Worm (Caenorhabditis elegans) whole organism, early embryonic: ENCODE measurements around the gene K10C8.4.

ENCODE experiments used
- B0310.2 ChIP-seq: sonication (generic microtip); optimal IDR thresholded peaks from 2 replicates; lab custom pipeline; 2016; ENCODE audit warnings: mild to moderate bottlenecking, missing genetic modification characterization, missing compliant biosample characterization
- F13C5.2 ChIP-seq: sonication (generic microtip); optimal IDR thresholded peaks from 2 replicates; lab custom pipeline; 2017; ENCODE audit warnings: mild to moderate bottlenecking, missing genetic modification characterization, inconsistent platforms, missing compliant biosample characterization
- aly-1 ChIP-seq: sonication (generic microtip); optimal IDR thresholded peaks from 2 replicates; lab custom pipeline; 2016; ENCODE audit warnings: missing genetic modification characterization, missing compliant biosample characterization
- ama-1 ChIP-seq: fragments of 150-350 bp; optimal IDR thresholded peaks from 2 replicates; lab custom pipeline; 2014
- ceh-13 ChIP-seq: fragments of 200-800 bp; sonication (Bioruptor generic); optimal IDR thresholded peaks from 2 replicates; lab custom pipeline; 2018; ENCODE audit warnings: mild to moderate bottlenecking, missing genetic modification characterization, missing compliant biosample characterization
- ceh-36 ChIP-seq: sonication (generic microtip); optimal IDR thresholded peaks from 2 replicates; lab custom pipeline; 2016; ENCODE audit warnings: missing genetic modification characterization, inconsistent platforms, missing compliant biosample characterization
- ets-7 ChIP-seq: sonication (generic microtip); optimal IDR thresholded peaks from 2 replicates; lab custom pipeline; 2016; ENCODE audit warnings: missing genotype, missing genetic modification characterization, missing compliant biosample characterization
- flt-1 ChIP-seq: fragments of 200-800 bp; sonication (Bioruptor generic); IDR thresholded peaks from 2 replicates; pipeline ENCODE4 v1.3.6; 2022; ENCODE audit warnings: missing genetic modification characterization, missing compliant biosample characterization
- hmbx-1 ChIP-seq: sonication (generic microtip); optimal IDR thresholded peaks from 2 replicates; lab custom pipeline; 2016; ENCODE audit warnings: mild to moderate bottlenecking, missing genetic modification characterization, missing compliant biosample characterization
- hmg-4 ChIP-seq: fragments of 200-800 bp; sonication (Bioruptor generic); optimal IDR thresholded peaks from 2 replicates; lab custom pipeline; 2018; ENCODE audit warnings: mild to moderate bottlenecking, missing genetic modification characterization, missing compliant biosample characterization
- hnd-1 ChIP-seq: sonication (generic microtip); optimal IDR thresholded peaks from 2 replicates; lab custom pipeline; 2016; ENCODE audit warnings: missing genetic modification characterization, missing compliant biosample characterization
- pes-1 ChIP-seq: fragments of 200-800 bp; sonication (Bioruptor generic); IDR thresholded peaks from 2 replicates; pipeline ENCODE4 v1.3.6; 2022; ENCODE audit warnings: missing genetic modification reagents, missing genetic modification characterization, missing compliant biosample characterization
- scrt-1 ChIP-seq: fragments of 200-800 bp; sonication (Bioruptor generic); IDR thresholded peaks from 2 replicates; pipeline ENCODE4 v1.3.6; 2022; ENCODE audit warnings: missing genetic modification characterization, missing compliant biosample characterization
- sea-1 ChIP-seq: fragments of 200-800 bp; sonication (Bioruptor generic); conservative IDR thresholded peaks from 2 replicates; pipeline ENCODE4 v1.3.6; 2022; ENCODE audit warnings: missing genetic modification characterization, missing compliant biosample characterization
- tbx-11 ChIP-seq: fragments of 200-800 bp; sonication (Bioruptor generic); IDR thresholded peaks from 2 replicates; pipeline ENCODE4 v1.3.6; 2022; ENCODE audit warnings: missing genetic modification characterization, missing compliant biosample characterization
- tbx-37 ChIP-seq: fragments of 200-800 bp; sonication (Bioruptor generic); conservative IDR thresholded peaks from 2 replicates; pipeline ENCODE4 v1.3.6; 2022; ENCODE audit warnings: missing genetic modification reagents, missing genetic modification characterization, missing compliant biosample characterization
- tra-4 ChIP-seq: sonication (generic microtip); optimal IDR thresholded peaks from 2 replicates; lab custom pipeline; 2017; ENCODE audit warnings: missing genetic modification characterization, missing compliant biosample characterization

K10C8.4 gene

DNA sequence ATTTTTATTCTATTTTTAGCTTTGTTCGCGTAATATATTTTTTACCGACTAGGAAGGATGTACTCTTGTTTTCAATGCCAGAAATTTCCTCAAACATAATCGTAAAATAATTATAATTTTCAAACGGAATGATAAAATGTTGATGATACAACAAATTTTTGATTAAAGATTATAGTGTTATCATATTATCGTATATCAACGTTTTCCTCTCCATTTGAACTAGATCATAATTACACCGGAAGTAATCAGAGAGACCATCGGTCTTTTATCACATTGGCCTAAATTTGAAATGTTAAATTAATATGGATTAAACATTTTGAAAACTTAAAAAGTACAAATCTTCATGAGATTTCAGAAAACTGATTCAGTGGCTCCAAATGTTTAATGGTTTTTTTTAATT is 36.7 kb downstream of the K10C8.4 start:
- TF ChIP-seq tra-4 (tag; lab: Kevin White, UChicago) (no peak), aly-1 (tag; lab: Kevin White, UChicago) (no peak), hmbx-1 (tag; lab: Kevin White, UChicago) (no peak), tbx-11 (GFP tag; lab: Robert Waterston, UW) (no peak), scrt-1 (GFP tag; lab: Robert Waterston, UW) (no peak), ama-1 (lab: Kevin White, UChicago) (no peak), ets-7 (tag; lab: Kevin White, UChicago) (no peak), hnd-1 (tag; lab: Kevin White, UChicago) (no peak), sea-1 (GFP tag; lab: Robert Waterston, UW) (no peak), B0310.2 (tag; lab: Kevin White, UChicago) (no peak)

ce11 chrV:12733465-12734248 is 37.6 kb downstream of the K10C8.4 start, which contains the start of the genes dhs-21 and xbx-9:
TSS of gene dhs-21 (minus strand) at chrV:12733645.
TSS of gene xbx-9 (plus strand) at chrV:12734198.
- TF ChIP-seq ets-7 (tag; lab: Kevin White, UChicago), result no peak
- no peak for TF ChIP-seq scrt-1 (GFP tag; lab: Robert Waterston, UW)
- no peak for TF ChIP-seq F13C5.2 (tag; lab: Kevin White, UChicago)
- no peak for TF ChIP-seq sea-1 (GFP tag; lab: Robert Waterston, UW)
- no peak for TF ChIP-seq flt-1 (GFP tag; lab: Robert Waterston, UW)
- no peak for TF ChIP-seq tbx-37 (GFP tag; lab: Robert Waterston, UW)

DNA sequence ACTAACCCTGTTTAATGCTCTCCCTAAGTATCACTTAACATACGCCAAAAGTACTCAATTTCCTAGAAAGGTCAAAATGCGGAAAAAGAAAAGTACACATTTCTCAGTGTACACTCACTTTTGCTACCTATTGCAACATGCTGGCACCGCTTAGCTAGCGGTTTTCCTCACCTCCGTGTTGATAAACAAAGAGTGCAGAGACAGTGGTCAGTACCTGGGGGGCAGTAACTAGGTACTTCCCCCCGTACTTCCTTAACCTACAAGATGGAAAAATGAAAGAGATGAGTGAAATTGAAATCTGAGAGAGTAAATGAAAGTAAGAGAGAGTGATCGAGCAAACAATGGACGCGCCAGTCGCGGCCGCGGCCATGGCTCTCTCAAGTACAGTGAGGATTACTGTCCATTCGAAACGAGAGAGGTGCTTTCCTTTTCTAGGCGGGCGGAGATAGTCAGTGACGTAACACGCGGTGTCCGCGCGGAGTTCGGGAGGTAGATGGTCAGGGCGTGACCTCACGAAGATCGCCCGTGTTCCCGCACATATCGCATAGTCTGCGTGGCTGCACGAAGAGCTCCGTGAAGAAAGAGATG is 40.2 kb downstream of the K10C8.4 start, which contains the start of gene cky-1:
cky-1 (plus strand) TSS at position 538 of the 588 bp plus-strand sequence.
- no peak for TF ChIP-seq ama-1 (lab: Kevin White, UChicago)
- TF ChIP-seq hmg-4, result no peak
- TF ChIP-seq ets-7 (tag; lab: Kevin White, UChicago), result no peak
- no peak for TF ChIP-seq F13C5.2 (tag; lab: Kevin White, UChicago)
- TF ChIP-seq tbx-11 (GFP tag; lab: Robert Waterston, UW), result no peak
- no peak for TF ChIP-seq hnd-1 (tag; lab: Kevin White, UChicago)
- no peak for TF ChIP-seq ceh-36 (tag; lab: Kevin White, UChicago)
- TF ChIP-seq pes-1 (GFP tag; lab: Robert Waterston, UW), result no peak

- TF ChIP-seq hnd-1 (tag; lab: Kevin White, UChicago) (no peak), scrt-1 (GFP tag; lab: Robert Waterston, UW) (no peak), pes-1 (GFP tag; lab: Robert Waterston, UW) (no peak), B0310.2 (tag; lab: Kevin White, UChicago) (no peak), F13C5.2 (tag; lab: Kevin White, UChicago) (no peak), tbx-11 (GFP tag; lab: Robert Waterston, UW) (no peak), ceh-13 (GFP tag; lab: Kevin White, UChicago) (no peak), tbx-37 (GFP tag; lab: Robert Waterston, UW) (no peak), sea-1 (GFP tag; lab: Robert Waterston, UW) (no peak), aly-1 (tag; lab: Kevin White, UChicago) (no peak), ceh-36 (tag; lab: Kevin White, UChicago) (no peak), hmbx-1 (tag; lab: Kevin White, UChicago) (no peak), ama-1 (lab: Kevin White, UChicago) (no peak), hmg-4 (no peak), tra-4 (tag; lab: Kevin White, UChicago) (no peak), flt-1 (GFP tag; lab: Robert Waterston, UW) (no peak), ets-7 (tag; lab: Kevin White, UChicago) (no peak)
Measured at ce11 chrV:12741684-12742083, 45.6 kb downstream of the K10C8.4 start, which contains the start of gene hrg-7. TSS of gene hrg-7 (plus strand) at chrV:12742041.

DNA sequence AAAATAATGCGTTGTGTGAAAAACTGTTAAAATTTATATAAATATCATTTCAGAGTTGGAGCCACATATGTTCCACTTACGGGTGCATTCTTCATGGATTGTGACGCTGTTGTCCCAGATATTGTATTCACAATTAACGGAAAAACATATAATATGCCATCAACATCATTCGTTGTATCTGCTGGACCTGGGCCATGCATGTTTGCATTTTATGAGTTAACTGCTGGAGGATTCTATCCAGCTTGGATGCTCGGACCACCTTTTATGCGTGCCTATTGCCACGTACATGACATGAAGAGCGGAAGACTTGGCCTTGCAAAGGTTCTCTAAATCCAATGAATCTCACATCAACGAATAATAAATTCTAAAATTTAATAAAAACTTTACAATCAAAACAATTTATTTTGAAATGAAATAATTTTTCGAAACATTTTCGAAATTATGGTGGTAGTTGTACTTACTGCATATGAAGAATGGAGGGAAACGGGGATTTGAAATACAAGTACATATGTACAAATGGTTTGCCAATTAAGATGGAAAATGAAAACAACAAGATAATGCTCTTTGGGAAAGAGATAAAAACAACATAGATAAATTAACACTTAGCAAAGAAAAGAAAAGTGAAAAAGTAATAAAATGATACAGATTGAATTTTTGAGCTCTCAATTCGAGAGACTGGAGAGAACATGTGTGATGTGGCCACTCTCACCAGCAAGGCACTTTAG is 47.9 kb downstream of the K10C8.4 start:
- TF ChIP-seq pes-1 (GFP tag; lab: Robert Waterston, UW) (no peak), ets-7 (tag; lab: Kevin White, UChicago) (no peak), B0310.2 (tag; lab: Kevin White, UChicago) (no peak), hmg-4 (no peak), sea-1 (GFP tag; lab: Robert Waterston, UW) (no peak), scrt-1 (GFP tag; lab: Robert Waterston, UW) (no peak)

- TF ChIP-seq ceh-13 (GFP tag; lab: Kevin White, UChicago) (no peak), hmg-4 (no peak), ets-7 (tag; lab: Kevin White, UChicago) (no peak), hmbx-1 (tag; lab: Kevin White, UChicago) (no peak), tbx-37 (GFP tag; lab: Robert Waterston, UW) (no peak), scrt-1 (GFP tag; lab: Robert Waterston, UW) (no peak), sea-1 (GFP tag; lab: Robert Waterston, UW) (no peak), ceh-36 (tag; lab: Kevin White, UChicago) (no peak), tra-4 (tag; lab: Kevin White, UChicago) (no peak), tbx-11 (GFP tag; lab: Robert Waterston, UW) (no peak), flt-1 (GFP tag; lab: Robert Waterston, UW) (no peak), ama-1 (lab: Kevin White, UChicago) (no peak), hnd-1 (tag; lab: Kevin White, UChicago) (no peak), pes-1 (GFP tag; lab: Robert Waterston, UW) (no peak), B0310.2 (tag; lab: Kevin White, UChicago) (no peak), aly-1 (tag; lab: Kevin White, UChicago) (no peak), F13C5.2 (tag; lab: Kevin White, UChicago) (no peak)
Measured at ce11 chrV:12744979-12745378, 48.9 kb downstream of the K10C8.4 start, which contains the start of gene C15C8.7. TSS of gene C15C8.7 (minus strand) at chrV:12745050.
